Fruit fly (Drosophila melanogaster): ENCODE data around the gene fd3F.
"Not testable (repeated sequence)": the region's sequence is repeated elsewhere in the genome, so short reads cannot be mapped to it uniquely, and the experiment has no call there.

fd3F gene

dm6 chrX:3789769-3790168 lies 12.3 kb upstream of the fd3F start, which contains the start of gene HIP-R:
Gene HIP-R, plus strand, starts transcription at chrX:3789969.
- TF ChIP-seq lola, N, tai (GFP tag; optimal IDR thresholded peaks at IDR 0.05): not testable (repeated sequence)

- TF ChIP-seq CG32264 (GFP tag; optimal IDR thresholded peaks at IDR 0.05); dl (GFP tag; optimal IDR thresholded peaks at IDR 0.05; ENCODE audit: insufficient read depth in 1 of 2, partially characterized antibody in 2 of 2); Hr78 (GFP tag; optimal IDR thresholded peaks at IDR 0.05): not testable (repeated sequence)
These were observed 9.2 kb upstream of the fd3F start, which contains the start of gene Crg-1 for dm6 chrX:3792923-3793322. Gene Crg-1, plus strand, starts transcription at chrX:3793223.

DNA sequence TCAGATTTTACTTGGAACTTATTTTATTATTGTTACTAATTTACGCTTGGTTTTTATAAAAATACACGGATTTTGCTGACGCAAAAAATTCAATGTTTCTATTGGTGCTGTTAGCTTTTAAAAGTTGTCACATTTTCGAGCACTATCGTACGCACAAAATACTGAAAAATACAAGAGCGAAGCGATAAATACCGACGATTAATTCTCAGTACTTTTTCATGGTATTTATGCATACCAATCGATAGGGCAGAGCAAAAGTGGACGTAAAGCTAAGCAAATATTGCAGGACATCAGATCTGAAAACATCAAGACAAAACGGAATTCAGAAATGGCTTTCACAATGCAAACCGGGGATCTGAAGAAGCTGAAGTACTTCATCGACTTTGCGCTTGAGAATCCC lies 3.2 kb upstream of the fd3F start, which contains the start of gene HIP:
TSS of gene HIP (plus strand) at position 232 of the 400 bp plus-strand sequence.
- TF ChIP-seq usp, fru, Dfd (GFP tag; optimal IDR thresholded peaks at IDR 0.05): not testable (repeated sequence)

DNA sequence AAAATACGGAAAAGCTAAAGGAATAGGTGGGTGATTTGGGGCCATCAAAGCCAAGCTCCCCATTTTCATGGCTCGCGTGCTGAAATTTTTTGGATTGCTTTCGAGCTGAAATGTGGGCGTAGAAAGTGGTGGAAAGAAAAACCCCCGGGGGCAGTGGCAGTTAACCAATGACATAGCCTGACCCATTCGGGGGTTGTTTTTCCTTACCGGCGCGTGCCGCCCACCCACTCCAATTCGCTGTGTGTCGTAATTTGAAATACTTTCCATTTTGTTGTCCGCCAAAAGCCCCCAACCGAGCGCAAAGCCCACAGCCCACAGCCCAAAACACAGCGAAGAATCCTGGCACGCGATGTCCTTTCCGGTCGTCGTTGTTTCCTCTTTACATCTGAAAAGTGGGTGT lies 6.4 kb downstream of the fd3F start:
- TF ChIP-seq psq (GFP tag; optimal IDR thresholded peaks at IDR 0.05) (no peak), Jra (GFP tag; optimal IDR thresholded peaks at IDR 0.05) (no peak), lola (GFP tag; optimal IDR thresholded peaks at IDR 0.05) (no peak), h (GFP tag; optimal IDR thresholded peaks at IDR 0.05) (no peak), Vsx2 (GFP tag; optimal IDR thresholded peaks at IDR 0.05; ENCODE audit: partially characterized antibody) (no peak), sv (GFP tag; optimal IDR thresholded peaks at IDR 0.05) (no peak), woc (GFP tag; optimal IDR thresholded peaks at IDR 0.05) (no peak), Abd-B (GFP tag; optimal IDR thresholded peaks at IDR 0.05) (no peak), fru (GFP tag; optimal IDR thresholded peaks at IDR 0.05) (no peak), brk (GFP tag; optimal IDR thresholded peaks at IDR 0.05) (no peak), Hnf4 (GFP tag; optimal IDR thresholded peaks at IDR 0.05) (no peak), jim (GFP tag; optimal IDR thresholded peaks at IDR 0.05) (no peak), Hr78 (GFP tag; optimal IDR thresholded peaks at IDR 0.05) (no peak), N (GFP tag; optimal IDR thresholded peaks at IDR 0.05) (no peak), dl (GFP tag; optimal IDR thresholded peaks at IDR 0.05; ENCODE audit: insufficient read depth in 1 of 2, partially characterized antibody in 2 of 2) (no peak), sage (GFP tag; optimal IDR thresholded peaks at IDR 0.05) (no peak), Dfd (GFP tag; optimal IDR thresholded peaks at IDR 0.05) (no peak), foxo (GFP tag; optimal IDR thresholded peaks at IDR 0.05) (no peak)

DNA sequence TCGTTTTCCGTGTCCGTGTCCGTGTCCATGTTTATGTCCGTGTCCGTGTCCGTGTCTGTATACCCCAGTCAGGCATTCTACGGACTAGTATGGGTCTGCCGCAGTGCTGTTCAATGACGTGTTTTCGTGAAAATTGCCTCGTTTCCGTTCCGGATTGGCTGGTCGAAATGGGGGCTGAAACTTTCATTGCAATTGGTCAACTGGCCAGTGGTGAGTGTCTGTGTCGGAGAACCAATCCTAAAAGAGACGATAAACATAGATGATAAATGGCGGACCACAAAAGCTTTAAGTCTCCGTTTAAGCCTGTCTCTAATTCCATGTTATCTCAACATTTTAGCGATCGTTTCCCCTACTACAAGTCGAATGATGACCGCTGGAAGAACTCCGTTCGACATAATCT lies 7.0 kb downstream of the fd3F start:
- TF ChIP-seq CG32264 (GFP tag; optimal IDR thresholded peaks at IDR 0.05) (no peak), usp (GFP tag; optimal IDR thresholded peaks at IDR 0.05) (no peak), Abd-B (GFP tag; optimal IDR thresholded peaks at IDR 0.05) (no peak), CG9705 (GFP tag; optimal IDR thresholded peaks at IDR 0.05) (no peak), Vsx2 (GFP tag; optimal IDR thresholded peaks at IDR 0.05; ENCODE audit: partially characterized antibody) (no peak), tai (GFP tag; optimal IDR thresholded peaks at IDR 0.05) (no peak), Hnf4 (GFP tag; optimal IDR thresholded peaks at IDR 0.05) (no peak), Rel (GFP tag; optimal IDR thresholded peaks at IDR 0.05) (no peak), Rel (tag; optimal IDR thresholded peaks at IDR 0.05) (no peak), Dif (GFP tag; optimal IDR thresholded peaks at IDR 0.05; ENCODE audit: partially characterized antibody) (no peak), OdsH (GFP tag; optimal IDR thresholded peaks at IDR 0.05) (no peak), foxo (GFP tag; optimal IDR thresholded peaks at IDR 0.05) (no peak), Mio (GFP tag; optimal IDR thresholded peaks at IDR 0.05) (no peak), psq (GFP tag; optimal IDR thresholded peaks at IDR 0.05) (no peak), dmrt93B (GFP tag; optimal IDR thresholded peaks at IDR 0.05) (no peak), woc (GFP tag; optimal IDR thresholded peaks at IDR 0.05) (no peak)

DNA sequence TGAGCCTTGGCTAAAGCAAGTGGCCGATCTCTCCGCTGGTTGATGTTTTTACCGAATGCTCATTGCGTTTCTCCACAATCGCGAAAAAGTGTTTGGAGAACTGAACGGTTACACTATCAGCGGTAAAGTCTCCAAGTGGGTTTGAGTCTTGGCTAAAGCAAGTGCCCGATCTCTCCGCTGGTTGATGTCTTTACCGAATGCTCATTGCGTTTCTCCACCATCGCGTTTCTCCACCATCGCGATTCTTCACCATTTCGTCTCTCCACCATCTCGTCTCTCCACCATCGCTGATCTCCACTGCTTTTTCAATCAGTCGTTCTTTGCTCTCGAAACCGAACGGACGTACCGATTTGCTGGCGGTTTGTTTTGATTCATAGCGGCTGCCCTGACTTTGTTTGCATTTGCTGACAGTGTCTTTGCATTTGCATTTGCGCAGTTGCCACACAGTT lies 9.2 kb downstream of the fd3F start, which contains the start of gene ec:
TSS of gene ec (plus strand) at position 359 of the 449 bp plus-strand sequence.
- TF ChIP-seq N (GFP tag; optimal IDR thresholded peaks at IDR 0.05): no peak
- peak; percentile 9 for TF ChIP-seq sv (GFP tag; optimal IDR thresholded peaks at IDR 0.05)
- TF ChIP-seq br (GFP tag; optimal IDR thresholded peaks at IDR 0.05): no peak
- TF ChIP-seq h (GFP tag; optimal IDR thresholded peaks at IDR 0.05): no peak
- no peak for TF ChIP-seq Hr83 (GFP tag; optimal IDR thresholded peaks at IDR 0.05; ENCODE audit: poor library complexity, severe bottlenecking)
- TF ChIP-seq Myc (optimal IDR thresholded peaks at IDR 0.05): peak; percentile 90
- TF ChIP-seq jim (GFP tag; optimal IDR thresholded peaks at IDR 0.05): no peak
- TF ChIP-seq CrebA (GFP tag; optimal IDR thresholded peaks at IDR 0.05; ENCODE audit: borderline replicate concordance): no peak
- TF ChIP-seq sage (GFP tag; optimal IDR thresholded peaks at IDR 0.05): no peak
- TF ChIP-seq dmrt93B (GFP tag; optimal IDR thresholded peaks at IDR 0.05): no peak
- TF ChIP-seq psq (GFP tag; optimal IDR thresholded peaks at IDR 0.05): peak; percentile 29
- no peak for TF ChIP-seq pan (optimal IDR thresholded peaks at IDR 0.05)
- no peak for TF ChIP-seq CG9705 (GFP tag; optimal IDR thresholded peaks at IDR 0.05)
- TF ChIP-seq brk (GFP tag; optimal IDR thresholded peaks at IDR 0.05): no peak
- TF ChIP-seq Sp1 (GFP tag; optimal IDR thresholded peaks at IDR 0.05): peak; percentile 10
- TF ChIP-seq GATAd (GFP tag; optimal IDR thresholded peaks at IDR 0.05): no peak
- TF ChIP-seq foxo (GFP tag; optimal IDR thresholded peaks at IDR 0.05): no peak
- peak in 1 of 2 experiments; percentile 23 for TF ChIP-seq dl (GFP tag; optimal IDR thresholded peaks at IDR 0.05; ENCODE audit: insufficient read depth in 1 of 2, partially characterized antibody in 2 of 2)
- TF ChIP-seq Vsx2 (GFP tag; optimal IDR thresholded peaks at IDR 0.05; ENCODE audit: partially characterized antibody): peak; percentile 27
- TF ChIP-seq rgr (GFP tag; optimal IDR thresholded peaks at IDR 0.05): no peak
- TF ChIP-seq CG32264 (GFP tag; optimal IDR thresholded peaks at IDR 0.05): no peak
- TF ChIP-seq OdsH (GFP tag; optimal IDR thresholded peaks at IDR 0.05): no peak
- TF ChIP-seq dsf (GFP tag; optimal IDR thresholded peaks at IDR 0.05; ENCODE audit: borderline replicate concordance): no peak
- TF ChIP-seq Mio (GFP tag; optimal IDR thresholded peaks at IDR 0.05): no peak
- TF ChIP-seq usp (GFP tag; optimal IDR thresholded peaks at IDR 0.05): no peak

All from whole organism, wandering third instar larva.